Fruit fly (Drosophila melanogaster): ENCODE measurements around the gene CG14073.
A peak's percentile ranks its signal among the peaks of the same experiment; 100 is the strongest.

Gene CG14073

DNA sequence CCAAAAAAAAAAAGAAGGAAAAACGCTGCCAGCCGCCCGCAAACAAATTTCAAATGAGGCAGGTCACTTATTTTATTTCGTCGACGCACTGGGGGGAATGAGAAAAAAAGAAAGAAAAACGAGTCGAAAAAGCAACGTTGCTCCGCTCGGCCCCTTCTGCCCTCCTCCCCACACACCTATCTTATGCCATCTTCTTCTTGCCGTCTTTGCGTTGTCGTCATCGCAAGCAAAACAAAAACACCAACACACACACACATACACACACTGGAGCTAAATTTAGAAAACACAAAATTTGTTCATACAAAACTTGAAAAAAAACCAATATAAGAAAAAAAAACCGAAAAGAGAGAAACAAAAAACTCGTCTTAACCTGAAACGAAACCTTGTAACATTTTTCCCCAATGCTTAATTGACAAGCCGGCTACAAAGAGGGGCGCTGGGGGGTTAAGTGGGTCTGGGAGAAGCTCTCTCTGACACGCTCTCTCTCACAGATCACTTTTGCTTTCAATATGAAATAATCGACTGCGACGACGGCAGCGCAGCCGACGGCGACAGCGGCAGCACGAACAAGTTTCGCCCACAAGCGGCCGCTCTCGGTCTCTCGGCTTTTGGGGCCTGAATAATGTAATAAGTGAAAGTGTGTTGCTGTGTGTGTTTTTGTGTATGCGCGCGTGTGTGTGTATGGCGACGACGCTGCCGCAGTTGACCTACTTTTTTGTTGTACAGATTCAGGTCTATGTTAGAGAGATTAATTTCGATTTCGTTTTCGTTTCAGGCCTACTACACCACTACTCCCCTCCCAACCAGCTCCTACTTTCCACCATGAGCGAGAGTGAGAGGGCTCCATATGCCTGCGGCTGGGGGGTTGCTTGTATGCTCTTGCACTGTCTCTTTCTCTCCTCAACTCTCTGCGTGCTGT lies 49.1 kb downstream of the CG14073 start (continued):
- peak; percentile 87 for TF ChIP-seq sqz (GFP tag; optimal IDR thresholded peaks at IDR 0.05)
- TF ChIP-seq CG7745 (tag; optimal IDR thresholded peaks at IDR 0.05): peak; percentile 8
- TF ChIP-seq CG6689 (GFP tag; IDR thresholded peaks at IDR 0.05): no peak
- TF ChIP-seq wor (GFP tag; IDR thresholded peaks at IDR 0.05): no peak
- no peak for TF ChIP-seq Asciz (GFP tag; optimal IDR thresholded peaks at IDR 0.05)
- 0 out of 2 replicates have a peak, but pooled peaks have one; percentile 9 for TF ChIP-seq CG42726 (GFP tag; IDR thresholded peaks at IDR 0.05; ENCODE audit: partially characterized antibody)
- peak; percentile 81 for TF ChIP-seq CG4360 (GFP tag; IDR thresholded peaks at IDR 0.05)
- peak; percentile 33 for TF ChIP-seq lab (GFP tag; optimal IDR thresholded peaks at IDR 0.05)
- TF ChIP-seq CG14965 (GFP tag; optimal IDR thresholded peaks at IDR 0.05; ENCODE audit: borderline replicate concordance): no peak
- peak; percentile 23; the same call in 1 of the 2 replicates for TF ChIP-seq ttk (GFP tag; IDR thresholded peaks at IDR 0.05)
- TF ChIP-seq CG34422 (GFP tag; IDR thresholded peaks at IDR 0.05): peak; percentile 36; the same call in 1 of the 3 replicates
- peak; percentile 96 for TF ChIP-seq kni (GFP tag; optimal IDR thresholded peaks at IDR 0.05)
- no peak for TF ChIP-seq CG31224 (GFP tag; IDR thresholded peaks at IDR 0.05)
- TF ChIP-seq CG32772 (GFP tag; IDR thresholded peaks at IDR 0.05): peak; percentile 55; the same call in 1 of the 2 replicates
- TF ChIP-seq yki (optimal IDR thresholded peaks at IDR 0.05): peak; percentile 2
- TF ChIP-seq CG6791 (GFP tag; IDR thresholded peaks at IDR 0.05; ENCODE audit: partially characterized antibody): no peak
- peak; percentile 14 for TF ChIP-seq BtbVII (GFP tag; optimal IDR thresholded peaks at IDR 0.05)
- peak; percentile 55; the same call in 1 of the 2 replicates for TF ChIP-seq klu (GFP tag; IDR thresholded peaks at IDR 0.05)
- TF ChIP-seq CG9727 (GFP tag; optimal IDR thresholded peaks at IDR 0.05): peak; percentile 66
- no peak for TF ChIP-seq CG4820 (GFP tag; optimal IDR thresholded peaks at IDR 0.05)
- TF ChIP-seq CHES-1-like (GFP tag; optimal IDR thresholded peaks at IDR 0.05): peak; percentile 29
- no peak for TF ChIP-seq CG10267 (tag; optimal IDR thresholded peaks at IDR 0.05)
- 0 out of 2 replicates have a peak, but pooled peaks have one; percentile 42 for TF ChIP-seq sim (GFP tag; IDR thresholded peaks at IDR 0.05)
- peak; percentile 17 for TF ChIP-seq CG2120 (GFP tag; optimal IDR thresholded peaks at IDR 0.05)
- TF ChIP-seq crp (GFP tag; optimal IDR thresholded peaks at IDR 0.05): no peak
- peak; percentile 99 for TF ChIP-seq ftz-f1 (GFP tag; optimal IDR thresholded peaks at IDR 0.05)
- peak; percentile 41 for TF ChIP-seq CG2712 (tag; optimal IDR thresholded peaks at IDR 0.05)
- peak; percentile 1 for TF ChIP-seq CG13296 (GFP tag; optimal IDR thresholded peaks at IDR 0.05)
- TF ChIP-seq Poxn (GFP tag; IDR thresholded peaks at IDR 0.05): no peak
- TF ChIP-seq salm (tag; optimal IDR thresholded peaks at IDR 0.05): peak; percentile 50
- TF ChIP-seq CrebB (tag; optimal IDR thresholded peaks at IDR 0.05): peak; percentile 15
- TF ChIP-seq cg (GFP tag; optimal IDR thresholded peaks at IDR 0.05): peak; percentile 87
- TF ChIP-seq ab (GFP tag; optimal IDR thresholded peaks at IDR 0.05): peak; percentile 32
- TF ChIP-seq vvl (GFP tag; IDR thresholded peaks at IDR 0.05): peak; percentile 25; the same call in 1 of the 2 replicates
- peak; percentile 95 for TF ChIP-seq CG12769 (tag; optimal IDR thresholded peaks at IDR 0.05)
- TF ChIP-seq gce (GFP tag; IDR thresholded peaks at IDR 0.05): peak; percentile 11; the same call in 1 of the 3 replicates
- peak in 1 of 3 experiments; percentile 56 for TF ChIP-seq lola (GFP tag; optimal IDR thresholded peaks at IDR 0.05)
- no peak for TF ChIP-seq hkb (optimal IDR thresholded peaks at IDR 0.05)
- TF ChIP-seq hkb (GFP tag; IDR thresholded peaks at IDR 0.05): 0 out of 2 replicates have a peak, but pooled peaks have one; percentile 12
- TF ChIP-seq Sox102F (GFP tag; optimal IDR thresholded peaks at IDR 0.05): peak; percentile 8
- TF ChIP-seq CG9817 (tag; optimal IDR thresholded peaks at IDR 0.05): no peak
- TF ChIP-seq Xrp1 (GFP tag; IDR thresholded peaks at IDR 0.05): peak; percentile 12
- peak; percentile 82 for TF ChIP-seq grn (GFP tag; optimal IDR thresholded peaks at IDR 0.05)
- peak; percentile 54 for TF ChIP-seq CG14441 (GFP tag; IDR thresholded peaks at IDR 0.05)

Data from whole organism, embryonic.